Fruit fly (Drosophila melanogaster) whole organism, embryonic: ENCODE measurements around the gene CG32708.

Experiments
- Aef1 ChIP-seq: fragments of 200-800 bp; sonication (Bioruptor generic); IDR thresholded peaks from 3 replicates; pipeline ENCODE4 v1.3.6; 2022; ENCODE audit warnings: missing biosample characterization, missing genetic modification characterization
- Asciz ChIP-seq: fragments of 200-800 bp; sonication (Bioruptor generic); optimal IDR thresholded peaks from 2 replicates; lab custom pipeline; 2017; ENCODE audit warnings: missing biosample characterization, mild to moderate bottlenecking, missing genetic modification characterization, missing genetic modification reagents
- Atf3 ChIP-seq: fragments of 200-800 bp; sonication (Bioruptor generic); optimal IDR thresholded peaks from 3 replicates; lab custom pipeline; 2016; ENCODE audit warnings: missing biosample characterization, missing genetic modification characterization
- B-H1 ChIP-seq: fragments of 200-800 bp; sonication (Bioruptor generic); IDR thresholded peaks from 3 replicates; pipeline ENCODE4 v1.3.6; 2022; ENCODE audit warnings: missing biosample characterization, missing genetic modification characterization
- CG10959 ChIP-seq: fragments of 200-800 bp; sonication (Bioruptor generic); IDR thresholded peaks from 2 replicates; pipeline ENCODE4 v1.3.6; 2022; ENCODE audit warnings: missing biosample characterization, missing genetic modification characterization
- CG11093 ChIP-seq: fragments of 200-800 bp; sonication (Bioruptor generic); IDR thresholded peaks from 3 replicates; pipeline ENCODE4 v1.3.6; 2022; ENCODE audit warnings: missing biosample characterization, missing genetic modification characterization
- CG12104 ChIP-seq: fragments of 200-800 bp; sonication (Bioruptor generic); optimal IDR thresholded peaks from 3 replicates; lab custom pipeline; 2016; ENCODE audit warnings: missing biosample characterization, missing genetic modification characterization
- CG13287 ChIP-seq: fragments of 200-800 bp; sonication (Bioruptor generic); IDR thresholded peaks from 2 replicates; pipeline ENCODE4 v1.3.6; 2022; ENCODE audit warnings: missing biosample characterization, missing genetic modification characterization; ENCODE audit not compliant: partially characterized antibody
- CG15269 ChIP-seq: fragments of 200-800 bp; sonication (Bioruptor generic); optimal IDR thresholded peaks from 2 replicates; lab custom pipeline; 2018; ENCODE audit warnings: missing biosample characterization, mild to moderate bottlenecking, missing genetic modification characterization, moderate library complexity
- CG17361 ChIP-seq: fragments of 200-800 bp; sonication (Bioruptor generic); IDR thresholded peaks from 3 replicates; pipeline ENCODE4 v1.3.6; 2022; ENCODE audit warnings: missing biosample characterization, missing genetic modification characterization
- CG2116 ChIP-seq: fragments of 200-800 bp; sonication (Bioruptor generic); optimal IDR thresholded peaks from 3 replicates; lab custom pipeline; 2018; ENCODE audit warnings: missing biosample characterization, mild to moderate bottlenecking, missing genetic modification characterization
- CG2202 ChIP-seq: fragments of 200-800 bp; sonication (Bioruptor generic); optimal IDR thresholded peaks from 2 replicates; lab custom pipeline; 2018; ENCODE audit warnings: missing biosample characterization, mild to moderate bottlenecking, missing genetic modification characterization
- CG2875 ChIP-seq: fragments of 200-800 bp; sonication (Bioruptor generic); optimal IDR thresholded peaks from 2 replicates; lab custom pipeline; 2017; ENCODE audit warnings: missing biosample characterization, mild to moderate bottlenecking, missing genetic modification characterization, missing genetic modification reagents
- CG34224 ChIP-seq: fragments of 200-800 bp; sonication (Bioruptor generic); IDR thresholded peaks from 3 replicates; pipeline ENCODE4 v1.3.6; 2022; ENCODE audit warnings: missing biosample characterization, missing genetic modification characterization; ENCODE audit not compliant: partially characterized antibody
- CG3838 ChIP-seq: fragments of 200-800 bp; sonication (Bioruptor generic); optimal IDR thresholded peaks from 3 replicates; lab custom pipeline; 2016; ENCODE audit warnings: missing biosample characterization, missing genetic modification characterization
- CG42726 ChIP-seq: fragments of 200-800 bp; sonication (Bioruptor generic); IDR thresholded peaks from 2 replicates; pipeline ENCODE4 v1.3.6; 2022; ENCODE audit warnings: missing biosample characterization, missing genetic modification characterization; ENCODE audit not compliant: partially characterized antibody
- CG6254 ChIP-seq: fragments of 200-800 bp; sonication (Bioruptor generic); optimal IDR thresholded peaks from 3 replicates; lab custom pipeline; 2017; ENCODE audit warnings: mild to moderate bottlenecking, missing biosample characterization, missing genetic modification reagents, missing genetic modification characterization
- CG7839 ChIP-seq: fragments of 200-800 bp; sonication (Bioruptor generic); optimal IDR thresholded peaks from 3 replicates; lab custom pipeline; 2018; ENCODE audit warnings: missing biosample characterization, mild to moderate bottlenecking, missing genetic modification characterization, moderate library complexity
- CG7987 ChIP-seq: fragments of 200-800 bp; sonication (Bioruptor generic); optimal IDR thresholded peaks from 2 replicates; lab custom pipeline; 2018; ENCODE audit warnings: missing biosample characterization, mild to moderate bottlenecking, missing genetic modification characterization, moderate library complexity
- CG8290 ChIP-seq, 3 experiments: fragments of 200-800 bp; sonication (Bioruptor generic); optimal IDR thresholded peaks; 2 replicates each; lab custom pipeline; 2016 to 2019; ENCODE audit warnings: missing biosample characterization in 3 of 3, missing genetic modification characterization in 3 of 3, mild to moderate bottlenecking in 2 of 3, moderate library complexity in 1 of 3
- CG8924 ChIP-seq: fragments of 200-800 bp; optimal IDR thresholded peaks from 3 replicates; lab custom pipeline; 2019; ENCODE audit warnings: missing biosample characterization, mild to moderate bottlenecking, missing genetic modification characterization, moderate library complexity
- Dbx ChIP-seq: fragments of 200-800 bp; sonication (Bioruptor generic); IDR thresholded peaks from 3 replicates; pipeline ENCODE4 v1.3.6; 2022; ENCODE audit warnings: missing biosample characterization, missing genetic modification characterization
- Dek ChIP-seq: fragments of 200-800 bp; sonication (Bioruptor generic); optimal IDR thresholded peaks from 3 replicates; lab custom pipeline; 2019; ENCODE audit warnings: missing biosample characterization, mild to moderate bottlenecking, missing genetic modification characterization, moderate library complexity
- Dip2 ChIP-seq: fragments of 200-800 bp; sonication (Bioruptor generic); IDR thresholded peaks from 2 replicates; pipeline ENCODE4 v1.3.6; 2022; ENCODE audit warnings: missing biosample characterization, missing genetic modification characterization
- Doc2 ChIP-seq: fragments of 200-800 bp; sonication (Bioruptor generic); IDR thresholded peaks from 2 replicates; pipeline ENCODE4 v1.3.6; 2022; ENCODE audit warnings: missing biosample characterization, missing genetic modification characterization
- Drgx ChIP-seq: fragments of 200-800 bp; sonication (Bioruptor generic); IDR thresholded peaks from 2 replicates; pipeline ENCODE4 v1.3.6; 2022; ENCODE audit warnings: missing biosample characterization, missing genetic modification characterization
- Ets97D ChIP-seq: fragments of 200-800 bp; sonication (Bioruptor generic); optimal IDR thresholded peaks from 3 replicates; lab custom pipeline; 2016; ENCODE audit warnings: missing biosample characterization, missing genetic modification characterization
- HLH4C ChIP-seq: fragments of 200-800 bp; sonication (Bioruptor generic); IDR thresholded peaks from 3 replicates; pipeline ENCODE4 v1.3.6; 2022; ENCODE audit warnings: missing biosample characterization, missing genetic modification characterization; ENCODE audit not compliant: partially characterized antibody
- PHDP ChIP-seq: fragments of 200-800 bp; sonication (Bioruptor generic); optimal IDR thresholded peaks from 3 replicates; lab custom pipeline; 2018; ENCODE audit warnings: missing biosample characterization, mild to moderate bottlenecking, missing genetic modification characterization, moderate library complexity
- TFAM ChIP-seq: fragments of 200-800 bp; sonication (Bioruptor generic); optimal IDR thresholded peaks from 2 replicates; lab custom pipeline; 2017; ENCODE audit warnings: missing biosample characterization, missing genetic modification characterization, inconsistent platforms
- Tbp ChIP-seq: fragments of >200 bp; optimal IDR thresholded peaks from 2 replicates; lab custom pipeline; 2018; ENCODE audit warnings: missing biosample characterization, missing genetic modification characterization
- al ChIP-seq: fragments of 200-800 bp; sonication (Bioruptor generic); IDR thresholded peaks from 2 replicates; pipeline ENCODE4 v1.3.6; 2022; ENCODE audit warnings: missing biosample characterization, missing genetic modification characterization
- aop ChIP-seq: fragments of 200-800 bp; sonication (Bioruptor generic); IDR thresholded peaks from 2 replicates; pipeline ENCODE4 v1.3.6; 2022; ENCODE audit warnings: missing biosample characterization, missing genetic modification characterization
- bab2 ChIP-seq: fragments of 200-800 bp; sonication (Bioruptor generic); optimal IDR thresholded peaks from 2 replicates; lab custom pipeline; 2016; ENCODE audit warnings: missing biosample characterization, missing genetic modification characterization
- bsh ChIP-seq, 2 experiments: fragments of 200-800 bp; sonication (Bioruptor generic); optimal IDR thresholded peaks; 2 replicates each; lab custom pipeline; 2017 to 2018; ENCODE audit warnings: mild to moderate bottlenecking in 2 of 2, missing biosample characterization in 2 of 2, missing genetic modification characterization in 2 of 2, moderate library complexity in 1 of 2
- danr ChIP-seq: fragments of 200-800 bp; sonication (Bioruptor generic); IDR thresholded peaks from 2 replicates; pipeline ENCODE4 v1.3.6; 2022; ENCODE audit warnings: missing biosample characterization, missing genetic modification characterization
- dati ChIP-seq: fragments of 200-800 bp; sonication (Bioruptor generic); IDR thresholded peaks from 2 replicates; pipeline ENCODE4 v1.3.6; 2022; ENCODE audit warnings: missing biosample characterization, missing genetic modification characterization
- dmrt11E ChIP-seq: fragments of 200-800 bp; sonication (Bioruptor generic); optimal IDR thresholded peaks from 3 replicates; lab custom pipeline; 2018; ENCODE audit warnings: missing biosample characterization, mild to moderate bottlenecking, missing genetic modification characterization, moderate library complexity
- en ChIP-seq: fragments of 200-800 bp; sonication (Bioruptor generic); optimal IDR thresholded peaks from 2 replicates; lab custom pipeline; 2016; ENCODE audit warnings: missing biosample characterization, missing genetic modification characterization
- fru ChIP-seq: fragments of >200 bp; optimal IDR thresholded peaks from 2 replicates; lab custom pipeline; 2017
- gcm2 ChIP-seq: fragments of 200-800 bp; sonication (Bioruptor generic); optimal IDR thresholded peaks from 2 replicates; lab custom pipeline; 2016; ENCODE audit warnings: missing biosample characterization, missing genetic modification characterization
- gsb ChIP-seq: fragments of 200-800 bp; sonication (Bioruptor generic); IDR thresholded peaks from 2 replicates; pipeline ENCODE4 v1.3.6; 2022; ENCODE audit warnings: missing biosample characterization, missing genetic modification characterization
- jigr1 ChIP-seq: fragments of 200-800 bp; sonication (Bioruptor generic); IDR thresholded peaks from 3 replicates; pipeline ENCODE4 v1.3.6; 2022; ENCODE audit warnings: missing biosample characterization, missing genetic modification characterization
- nom ChIP-seq: fragments of 200-800 bp; sonication (Bioruptor generic); optimal IDR thresholded peaks from 2 replicates; lab custom pipeline; 2017; ENCODE audit warnings: missing biosample characterization, missing genetic modification characterization, mild to moderate bottlenecking, moderate library complexity, missing genetic modification reagents
- phol ChIP-seq: fragments of 200-800 bp; sonication (Bioruptor generic); optimal IDR thresholded peaks from 3 replicates; lab custom pipeline; 2018; ENCODE audit warnings: missing biosample characterization, mild to moderate bottlenecking, missing genetic modification characterization, moderate library complexity
- sim ChIP-seq: fragments of 200-800 bp; sonication (Bioruptor generic); IDR thresholded peaks from 2 replicates; pipeline ENCODE4 v1.3.6; 2022; ENCODE audit warnings: missing biosample characterization, missing genetic modification characterization
- slbo ChIP-seq: fragments of 200-800 bp; sonication (Bioruptor generic); IDR thresholded peaks from 2 replicates; pipeline ENCODE4 v1.3.6; 2022; ENCODE audit warnings: missing biosample characterization, missing genetic modification characterization
- slp2 ChIP-seq: fragments of 200-800 bp; sonication (Bioruptor generic); optimal IDR thresholded peaks from 2 replicates; lab custom pipeline; 2016; ENCODE audit warnings: missing biosample characterization, missing genetic modification characterization
- sna ChIP-seq: fragments of 200-800 bp; sonication (Bioruptor generic); IDR thresholded peaks from 2 replicates; pipeline ENCODE4 v1.3.6; 2022; ENCODE audit warnings: missing biosample characterization, missing genetic modification characterization; ENCODE audit not compliant: partially characterized antibody
- twi ChIP-seq: fragments of 200-800 bp; optimal IDR thresholded peaks from 2 replicates; lab custom pipeline; 2019; ENCODE audit warnings: missing biosample characterization, mild to moderate bottlenecking, missing genetic modification characterization, moderate library complexity

The CG32708 gene

DNA sequence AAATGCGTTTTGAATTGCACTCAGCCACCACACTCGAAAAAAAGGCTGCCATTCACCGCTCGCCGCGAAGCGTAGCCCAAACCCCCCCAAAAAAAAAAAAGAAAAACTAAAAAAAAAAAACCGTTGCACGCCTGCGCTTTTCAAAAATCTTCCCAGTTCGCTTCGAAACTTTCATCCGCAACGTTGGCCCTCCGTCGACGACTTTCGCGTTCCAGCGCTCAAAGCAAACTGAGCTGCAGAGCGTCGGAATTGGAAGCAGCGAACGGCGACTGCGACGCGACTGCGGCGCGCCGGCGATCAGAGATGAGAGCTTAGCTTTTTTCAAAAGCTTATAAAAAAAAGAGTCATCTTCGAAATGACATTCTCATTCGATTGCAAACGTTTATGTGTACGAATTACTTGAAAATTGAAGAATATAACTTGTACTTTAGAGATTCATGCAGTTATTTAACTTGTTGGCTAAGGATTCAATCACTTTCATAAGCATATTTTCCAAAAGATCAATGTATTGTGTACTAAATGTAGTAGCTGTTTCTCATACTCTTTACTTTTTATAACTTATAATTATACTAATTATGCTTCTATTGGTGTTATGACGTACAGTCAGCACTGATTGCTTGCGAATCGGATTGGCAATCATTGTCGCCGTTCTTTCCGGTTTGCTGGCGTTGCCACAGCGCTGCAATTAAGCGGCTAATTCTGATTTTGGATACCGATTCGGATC is 17.8 kb upstream of the CG32708 start, which contains the start of gene CG15365 (continued):
- TF ChIP-seq CG6254 (GFP tag; lab: Kevin White, UChicago): no peak
- TF ChIP-seq Drgx: peak; percentile 47; the same call in 1 of the 2 replicates
- no peak for TF ChIP-seq bab2
- no peak for TF ChIP-seq Dip2 (GFP tag; lab: Robert Waterston, UW)
- no peak for TF ChIP-seq CG7987
- no peak for TF ChIP-seq CG8290 (GFP tag; optimal IDR thresholded peaks at IDR 0.05; lab: Kevin White, UChicago)
- no peak for TF ChIP-seq CG8290 (tag; optimal IDR thresholded peaks at IDR 0.05; lab: Kevin White, UChicago)
- TF ChIP-seq twi: no peak
- TF ChIP-seq CG10959 (GFP tag; lab: Robert Waterston, UW): no peak
- no peak for TF ChIP-seq Dbx (GFP tag; lab: Robert Waterston, UW)
- peak; percentile 15 for TF ChIP-seq nom
- TF ChIP-seq slp2 (GFP tag; lab: Kevin White, UChicago): no peak
- TF ChIP-seq TFAM (GFP tag; lab: Kevin White, UChicago): no peak
- no peak for TF ChIP-seq CG11093 (GFP tag; lab: Robert Waterston, UW)
- TF ChIP-seq CG2116: no peak
- TF ChIP-seq dmrt11E (tag; lab: Kevin White, UChicago): no peak
- no peak for TF ChIP-seq Atf3 (GFP tag; lab: Kevin White, UChicago)
- TF ChIP-seq PHDP (tag; lab: Kevin White, UChicago): no peak
- peak; percentile 9 for TF ChIP-seq CG15269 (tag; lab: Kevin White, UChicago)
- TF ChIP-seq Tbp (GFP tag; lab: Kevin White, UChicago): no peak
- TF ChIP-seq CG2202: no peak
- no peak for TF ChIP-seq CG12104 (GFP tag; lab: Kevin White, UChicago)
- peak; percentile 11; the same call in 1 of the 2 replicates for TF ChIP-seq CG13287 (GFP tag; lab: Robert Waterston, UW)
- TF ChIP-seq CG2875 (GFP tag; lab: Kevin White, UChicago): no peak
- TF ChIP-seq Doc2 (GFP tag; lab: Robert Waterston, UW): no peak
- TF ChIP-seq CG42726: 0 out of 2 replicates have a peak, but pooled peaks have one; percentile 17
- no peak for TF ChIP-seq slbo (GFP tag; lab: Robert Waterston, UW)
- no peak for TF ChIP-seq HLH4C (GFP tag; lab: Robert Waterston, UW)
- no peak for TF ChIP-seq gsb (GFP tag; lab: Robert Waterston, UW)
- TF ChIP-seq jigr1 (GFP tag; lab: Robert Waterston, UW): no peak
- TF ChIP-seq phol (tag; lab: Kevin White, UChicago): no peak
- TF ChIP-seq sna (GFP tag; lab: Robert Waterston, UW): no peak
- TF ChIP-seq gcm2 (GFP tag; lab: Kevin White, UChicago): no peak
- TF ChIP-seq B-H1 (GFP tag; lab: Robert Waterston, UW): no peak
- TF ChIP-seq danr (GFP tag; lab: Robert Waterston, UW): no peak
- no peak for TF ChIP-seq dati (GFP tag; lab: Robert Waterston, UW)
- TF ChIP-seq CG8924 (tag; lab: Kevin White, UChicago): no peak
- no peak for TF ChIP-seq Aef1
- TF ChIP-seq CG3838 (GFP tag; lab: Kevin White, UChicago): no peak
- no peak for TF ChIP-seq fru (lab: Kevin White, UChicago)
- no peak for TF ChIP-seq Ets97D (GFP tag; lab: Kevin White, UChicago)
- no peak for TF ChIP-seq en (GFP tag; lab: Kevin White, UChicago)
- TF ChIP-seq CG17361 (GFP tag; lab: Robert Waterston, UW): 0 out of 3 replicates have a peak, but pooled peaks have one; percentile 9
- TF ChIP-seq sim: no peak
- no peak for TF ChIP-seq Dek
- no peak for TF ChIP-seq al (GFP tag; lab: Robert Waterston, UW)
- TF ChIP-seq bsh (GFP tag; optimal IDR thresholded peaks at IDR 0.05; lab: Kevin White, UChicago): no peak
- no peak for TF ChIP-seq CG34224
- TF ChIP-seq Asciz (GFP tag; lab: Kevin White, UChicago): no peak
- TF ChIP-seq CG7839 (tag; lab: Kevin White, UChicago): no peak
- no peak for TF ChIP-seq aop (GFP tag; lab: Robert Waterston, UW)
